Worm (Caenorhabditis elegans) whole organism, L4 larva: ENCODE results near the gene oac-51.

Experiments
- T26A8.4 ChIP-seq: fragments of 200-800 bp; sonication (Bioruptor generic); IDR thresholded peaks from 2 replicates; pipeline ENCODE4 v1.3.6; 2022; ENCODE audit warnings: missing genetic modification characterization, missing compliant biosample characterization
- ZK546.5 ChIP-seq, 2 experiments: sonication (generic microtip); optimal IDR thresholded peaks; 2 replicates each; lab custom pipeline; 2017; ENCODE audit warnings: missing biosample characterization in 2 of 2, missing genetic modification characterization in 2 of 2
- aha-1 ChIP-seq: fragments of 150-350 bp; peaks from one replicate; lab custom pipeline; 2014; ENCODE audit warnings: missing biosample characterization, missing genetic modification characterization
- ceh-20 ChIP-seq: fragments of 200-800 bp; sonication (Bioruptor generic); IDR thresholded peaks from 2 replicates; pipeline ENCODE4 v1.3.6; 2022; ENCODE audit warnings: missing genetic modification reagents, missing genetic modification characterization, missing compliant biosample characterization
- ceh-62 ChIP-seq: sonication (generic microtip); optimal IDR thresholded peaks from 2 replicates; lab custom pipeline; 2017; ENCODE audit warnings: missing biosample characterization, missing genetic modification characterization
- daf-12 ChIP-seq: fragments of 150-350 bp; optimal IDR thresholded peaks from 2 replicates; lab custom pipeline; 2014; ENCODE audit warnings: missing biosample characterization, missing genetic modification reagents, missing genetic modification characterization
- daf-8 ChIP-seq: fragments of 200-800 bp; sonication (Bioruptor generic); IDR thresholded peaks from 2 replicates; pipeline ENCODE4 v1.3.6; 2022; ENCODE audit warnings: missing genetic modification characterization, missing compliant biosample characterization
- dmd-8 ChIP-seq: fragments of 200-800 bp; sonication (Bioruptor generic); IDR thresholded peaks from 2 replicates; pipeline ENCODE4 v1.3.6; 2022; ENCODE audit warnings: missing genetic modification characterization, missing compliant biosample characterization
- dmd-9 ChIP-seq: fragments of 200-800 bp; sonication (Bioruptor generic); IDR thresholded peaks from 2 replicates; pipeline ENCODE4 v1.3.6; 2022; ENCODE audit warnings: missing genetic modification reagents, missing genetic modification characterization, missing compliant biosample characterization
- dpl-1 ChIP-seq: fragments of 150-350 bp; optimal IDR thresholded peaks from 2 replicates; lab custom pipeline; 2014; ENCODE audit warnings: missing biosample characterization, missing genetic modification reagents, missing genetic modification characterization
- dve-1 ChIP-seq: sonication (generic microtip); optimal IDR thresholded peaks from 2 replicates; lab custom pipeline; 2017; ENCODE audit warnings: antibody characterized with exemption, mild to moderate bottlenecking, missing genetic modification characterization, missing compliant biosample characterization; ENCODE audit not compliant: insufficient read depth
- egl-43 ChIP-seq: fragments of 200-800 bp; sonication (Bioruptor generic); IDR thresholded peaks from 2 replicates; pipeline ENCODE4 v1.3.6; 2022; ENCODE audit warnings: missing genetic modification reagents, missing genetic modification characterization, missing compliant biosample characterization
- fkh-10 ChIP-seq: fragments of 150-350 bp; optimal IDR thresholded peaks from 2 replicates; lab custom pipeline; 2014; ENCODE audit warnings: missing biosample characterization, missing genetic modification reagents, missing genetic modification characterization
- gei-8 ChIP-seq: fragments of 200-800 bp; sonication (Bioruptor generic); optimal IDR thresholded peaks from 2 replicates; lab custom pipeline; 2018; ENCODE audit warnings: mild to moderate bottlenecking, missing genetic modification characterization, missing compliant biosample characterization
- hif-1 ChIP-seq, 2 experiments: sonication (generic microtip); optimal IDR thresholded peaks; 2 replicates each; lab custom pipeline; 2016 to 2017; ENCODE audit warnings: missing compliant biosample characterization in 2 of 2, missing genetic modification characterization in 2 of 2, missing genetic modification reagents in 2 of 2, missing genotype in 2 of 2, mild to moderate bottlenecking in 1 of 2
- hlh-11 ChIP-seq: fragments of 200-800 bp; sonication (Bioruptor generic); optimal IDR thresholded peaks from 2 replicates; lab custom pipeline; 2018; ENCODE audit warnings: mild to moderate bottlenecking, missing genetic modification characterization, missing compliant biosample characterization
- lim-7 ChIP-seq: fragments of 200-800 bp; sonication (Bioruptor generic); IDR thresholded peaks from 2 replicates; pipeline ENCODE4 v1.3.6; 2022; ENCODE audit warnings: missing genetic modification characterization, missing compliant biosample characterization
- lin-1 ChIP-seq: fragments of 200-800 bp; sonication (Bioruptor generic); IDR thresholded peaks from 2 replicates; pipeline ENCODE4 v1.3.6; 2022; ENCODE audit warnings: missing genetic modification reagents, missing genetic modification characterization, missing compliant biosample characterization
- lin-13 ChIP-seq: fragments of 150-350 bp; optimal IDR thresholded peaks from 2 replicates; lab custom pipeline; 2014; ENCODE audit warnings: missing biosample characterization, missing genetic modification reagents, missing genetic modification characterization
- madf-9 ChIP-seq: fragments of 200-800 bp; sonication (Bioruptor generic); conservative IDR thresholded peaks from 2 replicates; pipeline ENCODE4 v1.3.6; 2022; ENCODE audit warnings: missing genetic modification reagents, missing genetic modification characterization, missing compliant biosample characterization
- mes-2 ChIP-seq: sonication (generic microtip); optimal IDR thresholded peaks from 2 replicates; lab custom pipeline; 2016; ENCODE audit warnings: missing genotype, mild to moderate bottlenecking, missing genetic modification characterization, missing compliant biosample characterization; ENCODE audit not compliant: poor library complexity, severe bottlenecking
- mxl-3 ChIP-seq: fragments of 200-800 bp; sonication (Bioruptor generic); optimal IDR thresholded peaks from 2 replicates; lab custom pipeline; 2018; ENCODE audit warnings: mild to moderate bottlenecking, missing genetic modification characterization, missing compliant biosample characterization
- nhr-102 ChIP-seq: sonication (generic microtip); optimal IDR thresholded peaks from 2 replicates; lab custom pipeline; 2016; ENCODE audit warnings: mild to moderate bottlenecking, missing genetic modification characterization, moderate library complexity, missing compliant biosample characterization
- nhr-237 ChIP-seq: sonication (generic microtip); optimal IDR thresholded peaks from 2 replicates; lab custom pipeline; 2017; ENCODE audit warnings: missing biosample characterization, missing genetic modification characterization
- nhr-42 ChIP-seq: fragments of 200-800 bp; sonication (Bioruptor generic); IDR thresholded peaks from 2 replicates; pipeline ENCODE4 v1.3.6; 2022; ENCODE audit warnings: missing genetic modification characterization, missing compliant biosample characterization
- nhr-48 ChIP-seq: sonication (generic microtip); optimal IDR thresholded peaks from 2 replicates; lab custom pipeline; 2016; ENCODE audit warnings: mild to moderate bottlenecking, missing genetic modification characterization, missing compliant biosample characterization
- nhr-76 ChIP-seq: fragments of 150-350 bp; optimal IDR thresholded peaks from 2 replicates; lab custom pipeline; 2014; ENCODE audit warnings: missing biosample characterization, missing genetic modification characterization
- nhr-77 ChIP-seq: fragments of 150-350 bp; optimal IDR thresholded peaks from 2 replicates; lab custom pipeline; 2014; ENCODE audit warnings: missing biosample characterization, missing genetic modification characterization
- pha-4 ChIP-seq, 2 experiments: fragments of 150-350 bp in 1 of 2; fragments of 200-800 bp in 1 of 2; sonication (Bioruptor generic) in 1 of 2; IDR thresholded peaks in 1 of 2; optimal IDR thresholded peaks in 1 of 2; 2 replicates each; pipeline versions ENCODE4 v1.3.6 to Lab custom; 2014 to 2022; ENCODE audit warnings: missing genetic modification characterization in 2 of 2, missing genetic modification reagents in 2 of 2, missing biosample characterization in 1 of 2, missing compliant biosample characterization in 1 of 2
- pqm-1 ChIP-seq: sonication (generic microtip); optimal IDR thresholded peaks from 2 replicates; lab custom pipeline; 2017; ENCODE audit warnings: missing biosample characterization, missing genetic modification characterization
- rbr-2 ChIP-seq: sonication (generic microtip); optimal IDR thresholded peaks from 2 replicates; lab custom pipeline; 2016; ENCODE audit warnings: missing genotype, missing genetic modification characterization, missing compliant biosample characterization
- saeg-2 ChIP-seq: fragments of 200-800 bp; sonication (Bioruptor generic); IDR thresholded peaks from 2 replicates; pipeline ENCODE4 v1.3.6; 2022; ENCODE audit warnings: missing genetic modification reagents, missing genetic modification characterization, missing compliant biosample characterization
- set-16 ChIP-seq: fragments of 200-800 bp; sonication (Bioruptor generic); IDR thresholded peaks from 2 replicates; pipeline ENCODE4 v1.3.6; 2022; ENCODE audit warnings: missing genetic modification reagents, missing genetic modification characterization, missing compliant biosample characterization
- unc-39 ChIP-seq: sonication (generic microtip); optimal IDR thresholded peaks from 2 replicates; lab custom pipeline; 2017; ENCODE audit warnings: missing biosample characterization, missing genetic modification characterization
- unc-62 ChIP-seq, 3 experiments: fragments of 150-350 bp in 1 of 3; sonication (generic microtip); optimal IDR thresholded peaks in 2 of 3; peaks in 1 of 3; 1 replicate in 1 of 3; 2 replicates in 2 of 3; lab custom pipeline; 2014 to 2017; ENCODE audit warnings: missing biosample characterization in 3 of 3, missing genetic modification characterization in 3 of 3, missing genetic modification reagents in 3 of 3, missing genotype in 1 of 3
- zip-2 ChIP-seq: fragments of 150-350 bp; optimal IDR thresholded peaks from 2 replicates; lab custom pipeline; 2014; ENCODE audit warnings: missing biosample characterization, missing genetic modification characterization

Gene oac-51

DNA sequence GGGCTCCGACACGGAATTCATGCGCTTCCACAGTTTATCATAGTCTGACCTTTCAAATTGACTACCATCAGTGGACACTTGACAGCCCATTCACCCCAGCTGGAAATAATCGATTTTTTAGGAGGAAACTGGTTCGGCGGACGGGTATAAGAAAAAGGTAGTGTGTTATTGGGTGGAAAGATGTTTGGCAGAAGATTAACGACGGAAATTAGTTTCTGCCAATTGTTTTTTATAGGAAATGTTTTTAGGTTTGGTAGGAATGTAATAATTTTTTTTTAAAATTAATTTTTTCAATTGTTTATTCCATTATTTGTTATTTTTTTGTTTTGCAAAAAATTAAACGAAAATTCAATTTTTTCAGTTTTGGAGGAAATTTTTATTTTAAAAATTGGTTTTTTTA is 37.6 kb upstream of the oac-51 start, which contains the start of gene F15E6.9:
TSS of gene F15E6.9 (minus strand) at position 101 of the 400 bp plus-strand sequence.
- TF ChIP-seq daf-8 (GFP tag; lab: Robert Waterston, UW) (no peak), unc-39 (tag; lab: Kevin White, UChicago) (no peak), fkh-10 (no peak), nhr-102 (tag; lab: Kevin White, UChicago) (no peak), nhr-42 (GFP tag; lab: Robert Waterston, UW) (no peak), lim-7 (no peak), dmd-8 (GFP tag; lab: Robert Waterston, UW) (no peak), zip-2 (tag; lab: Kevin White, UChicago) (no peak), gei-8 (GFP tag; lab: Kevin White, UChicago) (no peak), set-16 (GFP tag; lab: Robert Waterston, UW) (no peak), lin-1 (GFP tag; lab: Robert Waterston, UW) (no peak), hif-1 (tag; optimal IDR thresholded peaks at IDR 0.05; lab: Kevin White, UChicago) (no peak), saeg-2 (GFP tag; lab: Robert Waterston, UW) (no peak), T26A8.4 (GFP tag; lab: Robert Waterston, UW) (no peak), rbr-2 (tag; lab: Kevin White, UChicago) (no peak), pha-4 (GFP tag; IDR thresholded peaks at IDR 0.05; lab: Robert Waterston, UW) (no peak), pha-4 (tag; optimal IDR thresholded peaks at IDR 0.05; lab: Kevin White, UChicago) (no peak), nhr-237 (tag; lab: Kevin White, UChicago) (no peak), pqm-1 (tag; lab: Kevin White, UChicago) (no peak), mes-2 (no peak), ceh-20 (GFP tag; lab: Robert Waterston, UW) (no peak)

ce11 chrIV:4299994-4300393 is 36.6 kb upstream of the oac-51 start:
- TF ChIP-seq nhr-48 (tag; lab: Kevin White, UChicago) = peak; percentile 51
- TF ChIP-seq aha-1 (tag; lab: Kevin White, UChicago) = peak; percentile 79
- TF ChIP-seq set-16 (GFP tag; lab: Robert Waterston, UW) = peak; percentile 34; the same call in 1 of the 2 replicates
- TF ChIP-seq hlh-11 (tag; lab: Kevin White, UChicago) = peak; percentile 67
- TF ChIP-seq dve-1 (tag; lab: Kevin White, UChicago) = no peak
- no peak for TF ChIP-seq ZK546.5 (tag; optimal IDR thresholded peaks at IDR 0.05; lab: Kevin White, UChicago)
- peak; percentile 30 for TF ChIP-seq mxl-3 (GFP tag; lab: Kevin White, UChicago)
- TF ChIP-seq saeg-2 (GFP tag; lab: Robert Waterston, UW) = no peak
- TF ChIP-seq lin-13 = no peak
- TF ChIP-seq egl-43 (GFP tag; lab: Robert Waterston, UW) = no peak
- TF ChIP-seq daf-12 = no peak
- TF ChIP-seq nhr-237 (tag; lab: Kevin White, UChicago) = no peak
- no peak for TF ChIP-seq ceh-62
- TF ChIP-seq T26A8.4 (GFP tag; lab: Robert Waterston, UW) = peak; percentile 64
- TF ChIP-seq nhr-76 (tag; lab: Kevin White, UChicago) = no peak
- no peak for TF ChIP-seq nhr-77 (tag; lab: Kevin White, UChicago)
- TF ChIP-seq, all 104 proteins: peak for 6

DNA sequence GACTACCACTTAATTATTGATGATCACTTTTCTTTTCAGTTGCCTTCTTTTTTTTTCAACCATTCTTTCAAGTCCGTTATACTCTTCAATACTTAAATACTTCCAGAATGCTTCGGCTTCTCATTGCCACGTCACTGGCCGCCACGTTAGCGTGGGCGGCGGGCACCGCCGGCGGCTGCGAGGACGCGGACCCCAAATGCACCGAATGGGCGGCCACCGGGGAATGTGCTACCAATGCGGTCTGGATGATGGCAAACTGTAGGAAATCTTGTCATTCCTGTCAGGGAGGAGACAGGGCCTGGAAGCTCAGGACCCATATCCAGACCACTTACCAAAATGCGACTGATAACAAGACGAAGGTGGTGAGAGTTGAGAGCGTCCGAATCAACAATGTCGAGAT is 35.4 kb upstream of the oac-51 start, which contains the start of gene lgc-22:
TSS of gene lgc-22 (plus strand) at position 105 of the 400 bp plus-strand sequence.
- TF ChIP-seq egl-43 (GFP tag; lab: Robert Waterston, UW) (peak; percentile 55; the same call in 1 of the 2 replicates), set-16 (GFP tag; lab: Robert Waterston, UW) (peak; percentile 86), dmd-9 (GFP tag; lab: Robert Waterston, UW) (0 out of 2 replicates have a peak, but pooled peaks have one; percentile 32), pha-4 (GFP tag; IDR thresholded peaks at IDR 0.05; lab: Robert Waterston, UW) (no peak), pha-4 (tag; optimal IDR thresholded peaks at IDR 0.05; lab: Kevin White, UChicago) (no peak), madf-9 (GFP tag; lab: Robert Waterston, UW) (no peak)

DNA sequence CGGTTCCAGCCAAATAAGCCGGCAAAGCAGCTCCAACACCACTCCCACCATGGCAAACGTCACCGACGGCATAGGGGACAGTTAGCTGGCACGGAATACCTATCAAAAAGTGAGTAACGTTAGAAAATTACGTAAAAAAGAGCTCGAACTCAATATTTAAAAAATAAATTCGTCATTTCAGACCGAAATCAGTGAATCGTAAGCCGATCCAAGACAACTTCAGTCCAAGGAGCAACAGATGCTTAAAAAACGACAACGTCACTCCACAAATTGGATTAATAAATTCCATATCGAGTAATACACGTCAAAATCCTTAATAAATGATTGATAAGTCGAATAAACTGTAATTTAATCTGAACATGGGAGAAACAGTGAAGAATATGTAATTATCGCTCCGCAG is 30.3 kb upstream of the oac-51 start:
- no peak for TF ChIP-seq dpl-1 (GFP tag; lab: Kevin White, UChicago)
- peak in 1 of 2 experiments; percentile 94 for TF ChIP-seq unc-62 (GFP tag; optimal IDR thresholded peaks at IDR 0.05 in 1 of 2; lab: Kevin White, UChicago)
- no peak for TF ChIP-seq unc-62 (tag; optimal IDR thresholded peaks at IDR 0.05; lab: Kevin White, UChicago)
